Fruit fly (Drosophila melanogaster) whole organism, embryonic: ENCODE results near the gene Nmdar1.
A peak's percentile ranks its signal among the peaks of the same experiment; 100 is the strongest.

Experiments
- Bgb ChIP-seq: fragments of 200-800 bp; sonication (Bioruptor generic); IDR thresholded peaks from 2 replicates; pipeline ENCODE4 v1.3.6; 2022; ENCODE audit warnings: missing biosample characterization, missing genetic modification characterization; ENCODE audit not compliant: partially characterized antibody
- CG10321 ChIP-seq: fragments of 200-800 bp; sonication (Bioruptor generic); IDR thresholded peaks from 2 replicates; pipeline ENCODE4 v1.3.6; 2022; ENCODE audit warnings: missing biosample characterization, missing genetic modification characterization
- CG10565 ChIP-seq: fragments of 200-800 bp; sonication (Bioruptor generic); optimal IDR thresholded peaks from 3 replicates; lab custom pipeline; 2016; ENCODE audit warnings: missing biosample characterization, mild to moderate bottlenecking, missing genetic modification characterization
- CG10959 ChIP-seq: fragments of 200-800 bp; sonication (Bioruptor generic); IDR thresholded peaks from 2 replicates; pipeline ENCODE4 v1.3.6; 2022; ENCODE audit warnings: missing biosample characterization, missing genetic modification characterization
- CG11247 ChIP-seq: fragments of 200-800 bp; sonication (Bioruptor generic); IDR thresholded peaks from 2 replicates; pipeline ENCODE4 v1.3.6; 2022; ENCODE audit warnings: missing biosample characterization, missing genetic modification characterization
- CG11398 ChIP-seq: fragments of 200-800 bp; sonication (Bioruptor generic); optimal IDR thresholded peaks from 2 replicates; lab custom pipeline; 2016; ENCODE audit warnings: missing biosample characterization, missing genetic modification characterization
- CG11456 ChIP-seq: fragments of 200-800 bp; sonication (Bioruptor generic); IDR thresholded peaks from 3 replicates; pipeline ENCODE4 v1.3.6; 2022; ENCODE audit warnings: missing biosample characterization, missing genetic modification characterization
- CG12071 ChIP-seq: fragments of 200-800 bp; sonication (Bioruptor generic); optimal IDR thresholded peaks from 3 replicates; lab custom pipeline; 2018; ENCODE audit warnings: missing biosample characterization, mild to moderate bottlenecking, missing genetic modification characterization
- CG13123 ChIP-seq: fragments of 200-800 bp; sonication (Bioruptor generic); optimal IDR thresholded peaks from 2 replicates; lab custom pipeline; 2016; ENCODE audit warnings: missing biosample characterization, missing genetic modification characterization
- CG14441 ChIP-seq: fragments of 200-800 bp; sonication (Bioruptor generic); IDR thresholded peaks from 2 replicates; pipeline ENCODE4 v1.3.6; 2022; ENCODE audit warnings: missing biosample characterization, missing genetic modification characterization
- CG15269 ChIP-seq: fragments of 200-800 bp; sonication (Bioruptor generic); optimal IDR thresholded peaks from 2 replicates; lab custom pipeline; 2018; ENCODE audit warnings: missing biosample characterization, mild to moderate bottlenecking, missing genetic modification characterization, moderate library complexity
- CG1647 ChIP-seq: fragments of 200-800 bp; sonication (Bioruptor generic); optimal IDR thresholded peaks from 3 replicates; lab custom pipeline; 2016; ENCODE audit warnings: missing biosample characterization, missing genetic modification characterization
- CG17912 ChIP-seq: fragments of 200-800 bp; sonication (Bioruptor generic); optimal IDR thresholded peaks from 2 replicates; lab custom pipeline; 2018; ENCODE audit warnings: missing biosample characterization, mild to moderate bottlenecking, missing genetic modification characterization
- CG18599 ChIP-seq: fragments of 200-800 bp; sonication (Bioruptor generic); optimal IDR thresholded peaks from 3 replicates; lab custom pipeline; 2017; ENCODE audit warnings: missing biosample characterization, missing genetic modification characterization, mild to moderate bottlenecking, moderate library complexity, missing genetic modification reagents
- CG3065 ChIP-seq: fragments of 200-800 bp; sonication (Bioruptor generic); optimal IDR thresholded peaks from 2 replicates; lab custom pipeline; 2016; ENCODE audit warnings: missing biosample characterization, missing genetic modification characterization
- CG3407 ChIP-seq: fragments of 200-800 bp; sonication (Bioruptor generic); optimal IDR thresholded peaks from 2 replicates; lab custom pipeline; 2018; ENCODE audit warnings: missing biosample characterization, mild to moderate bottlenecking, missing genetic modification characterization
- CG4360 ChIP-seq: fragments of 200-800 bp; sonication (Bioruptor generic); IDR thresholded peaks from 2 replicates; pipeline ENCODE4 v1.3.6; 2022; ENCODE audit warnings: missing biosample characterization, missing genetic modification characterization
- CG4820 ChIP-seq: fragments of 200-800 bp; sonication (Bioruptor generic); optimal IDR thresholded peaks from 3 replicates; lab custom pipeline; 2016; ENCODE audit warnings: missing biosample characterization, missing genetic modification characterization
- CG6175 ChIP-seq: fragments of 200-800 bp; sonication (Bioruptor generic); IDR thresholded peaks from 3 replicates; pipeline ENCODE4 v1.3.6; 2022; ENCODE audit warnings: missing biosample characterization, missing genetic modification characterization
- CG6791 ChIP-seq: fragments of 200-800 bp; sonication (Bioruptor generic); IDR thresholded peaks from 3 replicates; pipeline ENCODE4 v1.3.6; 2022; ENCODE audit warnings: missing biosample characterization, missing genetic modification characterization; ENCODE audit not compliant: partially characterized antibody
- CG8290 ChIP-seq, 3 experiments: fragments of 200-800 bp; sonication (Bioruptor generic); optimal IDR thresholded peaks; 2 replicates each; lab custom pipeline; 2016 to 2019; ENCODE audit warnings: missing biosample characterization in 3 of 3, missing genetic modification characterization in 3 of 3, mild to moderate bottlenecking in 2 of 3, moderate library complexity in 1 of 3
- CG8359 ChIP-seq: fragments of 200-800 bp; sonication (Bioruptor generic); optimal IDR thresholded peaks from 2 replicates; lab custom pipeline; 2017; ENCODE audit warnings: missing biosample characterization, mild to moderate bottlenecking, missing genetic modification characterization, borderline replicate concordance
- CG9609 ChIP-seq: fragments of 200-800 bp; sonication (Bioruptor generic); optimal IDR thresholded peaks from 3 replicates; lab custom pipeline; 2016; ENCODE audit warnings: missing biosample characterization, missing genetic modification characterization
- CG9817 ChIP-seq: fragments of 200-800 bp; sonication (Bioruptor generic); optimal IDR thresholded peaks from 2 replicates; lab custom pipeline; 2018; ENCODE audit warnings: missing biosample characterization, mild to moderate bottlenecking, missing genetic modification characterization, moderate library complexity
- CHES-1-like ChIP-seq: fragments of 200-800 bp; sonication (Bioruptor generic); optimal IDR thresholded peaks from 2 replicates; lab custom pipeline; 2016; ENCODE audit warnings: missing biosample characterization, missing genetic modification characterization
- Camta ChIP-seq: fragments of 200-800 bp; sonication (Bioruptor generic); optimal IDR thresholded peaks from 2 replicates; lab custom pipeline; 2016; ENCODE audit warnings: missing biosample characterization, missing genetic modification characterization
- D19B ChIP-seq: fragments of 200-800 bp; sonication (Bioruptor generic); optimal IDR thresholded peaks from 2 replicates; lab custom pipeline; 2017; ENCODE audit warnings: missing biosample characterization, mild to moderate bottlenecking, missing genetic modification characterization
- Deaf1 ChIP-seq: fragments of 200-800 bp; optimal IDR thresholded peaks from 3 replicates; lab custom pipeline; 2019; ENCODE audit warnings: missing biosample characterization, mild to moderate bottlenecking, missing genetic modification characterization, moderate library complexity
- Ets65A ChIP-seq: fragments of 200-800 bp; sonication (Bioruptor generic); peaks from one replicate; lab custom pipeline; 2016; ENCODE audit warnings: missing biosample characterization, missing genetic modification characterization
- NC2α ChIP-seq: fragments of 200-800 bp; sonication (Bioruptor generic); optimal IDR thresholded peaks from 2 replicates; lab custom pipeline; 2016; ENCODE audit warnings: missing biosample characterization, missing genetic modification characterization
- Ravus ChIP-seq: fragments of 200-800 bp; sonication (Bioruptor generic); IDR thresholded peaks from 2 replicates; pipeline ENCODE4 v1.3.6; 2022; ENCODE audit warnings: missing biosample characterization, missing genetic modification characterization
- aop ChIP-seq: fragments of 200-800 bp; sonication (Bioruptor generic); IDR thresholded peaks from 2 replicates; pipeline ENCODE4 v1.3.6; 2022; ENCODE audit warnings: missing biosample characterization, missing genetic modification characterization
- ato ChIP-seq: fragments of 200-800 bp; sonication (Bioruptor generic); IDR thresholded peaks from 2 replicates; pipeline ENCODE4 v1.3.6; 2022; ENCODE audit warnings: missing biosample characterization, missing genetic modification characterization; ENCODE audit not compliant: partially characterized antibody
- btn ChIP-seq: fragments of 200-800 bp; sonication (Bioruptor generic); optimal IDR thresholded peaks from 2 replicates; lab custom pipeline; 2016; ENCODE audit warnings: missing biosample characterization, missing genetic modification characterization
- chif ChIP-seq, 2 experiments: fragments of 200-800 bp; sonication (Bioruptor generic); optimal IDR thresholded peaks; 3 replicates each; lab custom pipeline; 2016; ENCODE audit warnings: missing biosample characterization in 2 of 2, missing genetic modification characterization in 2 of 2
- chn ChIP-seq: fragments of 200-800 bp; sonication (Bioruptor generic); optimal IDR thresholded peaks from 2 replicates; lab custom pipeline; 2016; ENCODE audit warnings: missing biosample characterization, missing genetic modification characterization
- crol ChIP-seq: fragments of 200-800 bp; sonication (Bioruptor generic); IDR thresholded peaks from 2 replicates; pipeline ENCODE4 v1.3.6; 2022; ENCODE audit warnings: missing biosample characterization, missing genetic modification characterization
- danr ChIP-seq: fragments of 200-800 bp; sonication (Bioruptor generic); IDR thresholded peaks from 2 replicates; pipeline ENCODE4 v1.3.6; 2022; ENCODE audit warnings: missing biosample characterization, missing genetic modification characterization
- dati ChIP-seq: fragments of 200-800 bp; sonication (Bioruptor generic); IDR thresholded peaks from 2 replicates; pipeline ENCODE4 v1.3.6; 2022; ENCODE audit warnings: missing biosample characterization, missing genetic modification characterization
- eve ChIP-seq, 2 experiments: fragments of >200 bp; optimal IDR thresholded peaks; 2 replicates each; lab custom pipeline; 2017; ENCODE audit warnings: missing biosample characterization in 2 of 2, missing genetic modification characterization in 2 of 2
- fd3F ChIP-seq: fragments of 200-800 bp; sonication (Bioruptor generic); optimal IDR thresholded peaks from 2 replicates; lab custom pipeline; 2018; ENCODE audit warnings: missing biosample characterization, mild to moderate bottlenecking, missing genetic modification characterization, moderate library complexity
- maf-S ChIP-seq: fragments of 200-800 bp; sonication (Bioruptor generic); optimal IDR thresholded peaks from 2 replicates; lab custom pipeline; 2016; ENCODE audit warnings: missing biosample characterization, missing genetic modification characterization
- mld ChIP-seq: fragments of 200-800 bp; sonication (Bioruptor generic); IDR thresholded peaks from 3 replicates; pipeline ENCODE4 v1.3.6; 2022; ENCODE audit warnings: missing biosample characterization, missing genetic modification characterization; ENCODE audit not compliant: partially characterized antibody
- nerfin-1 ChIP-seq: fragments of 200-800 bp; sonication (Bioruptor generic); optimal IDR thresholded peaks from 3 replicates; lab custom pipeline; 2019; ENCODE audit warnings: missing biosample characterization, mild to moderate bottlenecking, missing genetic modification characterization, moderate library complexity
- otp ChIP-seq: fragments of 200-800 bp; sonication (Bioruptor generic); IDR thresholded peaks from 3 replicates; pipeline ENCODE4, ENCODE4 v1.3.6; 2022; ENCODE audit warnings: missing biosample characterization, missing genetic modification characterization
- rib ChIP-seq: fragments of 200-800 bp; sonication (Bioruptor generic); IDR thresholded peaks from 2 replicates; pipeline ENCODE4 v1.3.6; 2022; ENCODE audit warnings: missing biosample characterization, missing genetic modification characterization
- ssp ChIP-seq: fragments of 200-800 bp; sonication (Bioruptor generic); IDR thresholded peaks from 2 replicates; pipeline ENCODE4 v1.3.6; 2022; ENCODE audit warnings: missing biosample characterization, missing genetic modification characterization
- tll ChIP-seq, 2 experiments: fragments of 200-800 bp in 1 of 2; fragments of >200 bp in 1 of 2; sonication (Bioruptor generic) in 1 of 2; optimal IDR thresholded peaks; 2 replicates each; lab custom pipeline; 2017 to 2019; ENCODE audit warnings: missing biosample characterization in 2 of 2, missing genetic modification characterization in 2 of 2, mild to moderate bottlenecking in 1 of 2, moderate library complexity in 1 of 2
- vnd ChIP-seq: fragments of 200-800 bp; sonication (Bioruptor generic); IDR thresholded peaks from 3 replicates; pipeline ENCODE4 v1.3.6; 2022; ENCODE audit warnings: missing biosample characterization, missing genetic modification characterization; ENCODE audit not compliant: partially characterized antibody
- yki ChIP-seq: fragments of >200 bp; optimal IDR thresholded peaks from 3 replicates; lab custom pipeline; 2018
- z ChIP-seq: fragments of 200-800 bp; sonication (Bioruptor generic); IDR thresholded peaks from 3 replicates; pipeline ENCODE4 v1.3.6; 2022; ENCODE audit warnings: missing biosample characterization, missing genetic modification characterization

Gene Nmdar1

DNA sequence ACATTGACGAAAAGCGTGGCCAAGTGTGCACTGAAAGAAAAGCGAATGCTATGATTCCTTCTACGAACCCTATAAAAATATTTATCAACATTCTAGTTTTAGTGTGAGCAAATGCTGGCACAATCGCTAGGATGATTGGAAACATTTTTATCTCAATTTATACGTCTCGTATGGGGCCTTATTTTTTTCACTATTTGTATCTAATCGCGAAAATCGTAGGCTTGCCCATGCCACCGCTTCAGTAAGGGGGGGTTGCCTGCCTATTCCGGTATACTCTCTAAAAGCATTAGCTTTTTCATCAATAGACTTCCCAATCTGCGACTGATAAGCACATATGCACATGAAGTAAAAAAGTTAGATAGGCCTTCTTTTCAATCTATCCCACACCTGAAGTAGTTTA, 42.5 kb upstream of the Nmdar1 start (continued):
- peak; percentile 73 for TF ChIP-seq fd3F
- no peak for TF ChIP-seq CG6791 (GFP tag; lab: Robert Waterston, UW)
- no peak for TF ChIP-seq mld
- TF ChIP-seq otp (GFP tag; lab: Robert Waterston, UW) = peak; percentile 85
- TF ChIP-seq D19B = peak; percentile 57
- TF ChIP-seq Bgb = no peak
- no peak for TF ChIP-seq CG8290 (GFP tag; optimal IDR thresholded peaks at IDR 0.05; lab: Kevin White, UChicago)
- TF ChIP-seq CG8290 (tag; optimal IDR thresholded peaks at IDR 0.05; lab: Kevin White, UChicago) = peak in 1 of 2 experiments; percentile 84
- TF ChIP-seq aop = peak; percentile 74
- TF ChIP-seq Ravus (GFP tag; lab: Robert Waterston, UW) = peak; percentile 30; the same call in 1 of the 2 replicates
- no peak for TF ChIP-seq CG10565
- TF ChIP-seq CG17912 = no peak
- peak; percentile 60 for TF ChIP-seq nerfin-1 (tag; lab: Kevin White, UChicago)
- TF ChIP-seq crol = peak; percentile 39; the same call in 1 of the 2 replicates
- TF ChIP-seq Deaf1 = peak; percentile 25
- TF ChIP-seq CG3065 = no peak
- no peak for TF ChIP-seq vnd (GFP tag; lab: Robert Waterston, UW)
- TF ChIP-seq CG10959 = no peak
- TF ChIP-seq CG11398 (GFP tag; lab: Kevin White, UChicago) = peak; percentile 49
- peak; percentile 92 for TF ChIP-seq CG14441 (GFP tag; lab: Robert Waterston, UW)
- peak; percentile 63 for TF ChIP-seq CG9817
- peak; percentile 34 for TF ChIP-seq NC2α (GFP tag; lab: Kevin White, UChicago)
- no peak for TF ChIP-seq ato (GFP tag; lab: Robert Waterston, UW)
- peak; percentile 41; the same call in 1 of the 2 replicates for TF ChIP-seq CG10321
- peak; percentile 83 for TF ChIP-seq CG11456 (GFP tag; lab: Robert Waterston, UW)
- no peak for TF ChIP-seq tll (GFP tag; optimal IDR thresholded peaks at IDR 0.05; lab: Kevin White, UChicago)
- TF ChIP-seq danr (GFP tag; lab: Robert Waterston, UW) = peak; percentile 67; the same call in 1 of the 2 replicates
- peak; percentile 59 for TF ChIP-seq ssp (GFP tag; lab: Robert Waterston, UW)
- peak; percentile 65 for TF ChIP-seq CG4820 (GFP tag; lab: Kevin White, UChicago)
- no peak for TF ChIP-seq eve (GFP tag; optimal IDR thresholded peaks at IDR 0.05; lab: Kevin White, UChicago)
- peak; percentile 79 for TF ChIP-seq CHES-1-like
- peak; percentile 46 to 70 for TF ChIP-seq chif (GFP tag; optimal IDR thresholded peaks at IDR 0.05; lab: Kevin White, UChicago)
- TF ChIP-seq btn = peak; percentile 43
- peak; percentile 35 for TF ChIP-seq CG1647 (GFP tag; lab: Kevin White, UChicago)
- TF ChIP-seq CG8359 (GFP tag; lab: Kevin White, UChicago) = peak; percentile 5
- peak; percentile 86 for TF ChIP-seq CG15269
- TF ChIP-seq rib (GFP tag; lab: Robert Waterston, UW) = peak; percentile 79
- peak; percentile 95 for TF ChIP-seq Ets65A (GFP tag; lab: Kevin White, UChicago)
- no peak; the same call in 2 of the 3 replicates for TF ChIP-seq z (GFP tag; lab: Robert Waterston, UW)
- TF ChIP-seq CG6175 (GFP tag; lab: Robert Waterston, UW) = peak; percentile 73; the same call in 2 of the 3 replicates
- TF ChIP-seq Camta (GFP tag; lab: Kevin White, UChicago) = peak; percentile 77
- peak; percentile 41 for TF ChIP-seq CG13123
- TF ChIP-seq CG12071 = peak; percentile 78
- TF ChIP-seq CG18599 (GFP tag; lab: Kevin White, UChicago) = peak; percentile 91
- TF ChIP-seq CG3407 (GFP tag; lab: Kevin White, UChicago) = peak; percentile 68
- peak; percentile 82 for TF ChIP-seq dati (GFP tag; lab: Robert Waterston, UW)
- TF ChIP-seq maf-S = peak; percentile 59
- peak; percentile 64 for TF ChIP-seq CG4360 (GFP tag; lab: Robert Waterston, UW)
- TF ChIP-seq chn (GFP tag; lab: Kevin White, UChicago) = peak; percentile 63
- no peak for TF ChIP-seq yki (lab: Kevin White, UChicago)
- TF ChIP-seq CG11247 (GFP tag; lab: Robert Waterston, UW) = peak; percentile 82
- TF ChIP-seq CG9609 (GFP tag; lab: Kevin White, UChicago) = peak; percentile 81
